Fruit fly (Drosophila melanogaster) whole organism, prepupa: ENCODE measurements around the gene e.

Experiments
- Blimp-1 ChIP-seq: fragments of 200-800 bp; sonication (Bioruptor generic); optimal IDR thresholded peaks from 3 replicates; lab custom pipeline; 2017; ENCODE audit warnings: missing biosample characterization, missing genetic modification characterization, mild to moderate bottlenecking, moderate library complexity, missing genetic modification reagents
- CG10631 ChIP-seq: fragments of 200-800 bp; sonication (Bioruptor generic); optimal IDR thresholded peaks from 2 replicates; lab custom pipeline; 2016; ENCODE audit warnings: missing biosample characterization, missing genetic modification characterization
- CG11294 ChIP-seq: fragments of 200-800 bp; sonication (Bioruptor generic); IDR thresholded peaks from 2 replicates; pipeline ENCODE4 v1.3.6; 2022; ENCODE audit warnings: missing biosample characterization, missing genetic modification characterization
- CG11762 ChIP-seq: fragments of 200-800 bp; sonication (Bioruptor generic); optimal IDR thresholded peaks from 3 replicates; lab custom pipeline; 2016; ENCODE audit warnings: missing biosample characterization, missing genetic modification characterization; ENCODE audit not compliant: insufficient read depth
- CG16779 ChIP-seq: fragments of 200-800 bp; sonication (Bioruptor generic); optimal IDR thresholded peaks from 3 replicates; lab custom pipeline; 2017; ENCODE audit warnings: missing biosample characterization, mild to moderate bottlenecking, missing genetic modification characterization
- CG3032 ChIP-seq: fragments of 200-800 bp; optimal IDR thresholded peaks from 2 replicates; lab custom pipeline; 2019; ENCODE audit warnings: missing biosample characterization, mild to moderate bottlenecking, missing genetic modification characterization, moderate library complexity
- CG32006 ChIP-seq: fragments of 200-800 bp; sonication (Bioruptor generic); optimal IDR thresholded peaks from 3 replicates; lab custom pipeline; 2017; ENCODE audit warnings: missing biosample characterization, mild to moderate bottlenecking, missing genetic modification characterization
- CG34406 ChIP-seq: fragments of 200-800 bp; sonication (Bioruptor generic); optimal IDR thresholded peaks from 3 replicates; lab custom pipeline; 2016; ENCODE audit warnings: missing biosample characterization, missing genetic modification characterization
- CG4318 ChIP-seq: fragments of 200-800 bp; sonication (Bioruptor generic); optimal IDR thresholded peaks from 3 replicates; lab custom pipeline; 2017; ENCODE audit warnings: missing biosample characterization, mild to moderate bottlenecking, missing genetic modification characterization
- CG6163 ChIP-seq: fragments of 200-800 bp; sonication (Bioruptor generic); IDR thresholded peaks from 3 replicates; pipeline ENCODE4 v1.3.6; 2022; ENCODE audit warnings: missing biosample characterization, missing genetic modification characterization
- CG6276 ChIP-seq: fragments of 200-800 bp; sonication (Bioruptor generic); optimal IDR thresholded peaks from 2 replicates; lab custom pipeline; 2017; ENCODE audit warnings: missing biosample characterization, mild to moderate bottlenecking, missing genetic modification characterization
- CG6792 ChIP-seq: fragments of 200-800 bp; sonication (Bioruptor generic); optimal IDR thresholded peaks from 3 replicates; lab custom pipeline; 2016; ENCODE audit warnings: missing biosample characterization, missing genetic modification characterization
- CG6808 ChIP-seq: fragments of 200-800 bp; sonication (Bioruptor generic); optimal IDR thresholded peaks from 3 replicates; lab custom pipeline; 2017; ENCODE audit warnings: missing biosample characterization, missing genetic modification characterization, mild to moderate bottlenecking, moderate library complexity, missing genetic modification reagents
- CG7368 ChIP-seq: fragments of 200-800 bp; sonication (Bioruptor generic); optimal IDR thresholded peaks from 3 replicates; lab custom pipeline; 2016; ENCODE audit warnings: missing biosample characterization, missing genetic modification characterization
- CG8119 ChIP-seq: fragments of 200-800 bp; sonication (Bioruptor generic); IDR thresholded peaks from 3 replicates; pipeline ENCODE4 v1.3.6; 2022; ENCODE audit warnings: missing biosample characterization, missing genetic modification characterization
- CG8319 ChIP-seq: fragments of 200-800 bp; sonication (Bioruptor generic); optimal IDR thresholded peaks from 3 replicates; lab custom pipeline; 2016; ENCODE audit warnings: missing biosample characterization, missing genetic modification characterization
- CG8632 ChIP-seq: fragments of 200-800 bp; sonication (Bioruptor generic); optimal IDR thresholded peaks from 3 replicates; lab custom pipeline; 2016; ENCODE audit warnings: missing biosample characterization, missing genetic modification characterization
- CG9139 ChIP-seq: fragments of 200-800 bp; sonication (Bioruptor generic); optimal IDR thresholded peaks from 3 replicates; lab custom pipeline; 2017; ENCODE audit warnings: missing biosample characterization, mild to moderate bottlenecking, missing genetic modification characterization
- Eip75B ChIP-seq: fragments of 200-800 bp; sonication (Bioruptor generic); optimal IDR thresholded peaks from 3 replicates; lab custom pipeline; 2016; ENCODE audit warnings: missing biosample characterization, missing genetic modification characterization
- Eip78C ChIP-seq: fragments of 200-800 bp; sonication (Bioruptor generic); peaks from one replicate; lab custom pipeline; 2016; ENCODE audit warnings: missing biosample characterization, missing genetic modification characterization
- Ets96B ChIP-seq: fragments of 200-800 bp; optimal IDR thresholded peaks from 2 replicates; lab custom pipeline; 2019; ENCODE audit warnings: missing biosample characterization, mild to moderate bottlenecking, missing genetic modification characterization, moderate library complexity
- Lpt ChIP-seq: fragments of 200-800 bp; sonication (Bioruptor generic); optimal IDR thresholded peaks from 3 replicates; lab custom pipeline; 2016; ENCODE audit warnings: missing biosample characterization, missing genetic modification characterization
- Met ChIP-seq: fragments of 200-800 bp; sonication (Bioruptor generic); optimal IDR thresholded peaks from 3 replicates; lab custom pipeline; 2016; ENCODE audit warnings: missing biosample characterization, missing genetic modification characterization
- OdsH ChIP-seq: fragments of 200-800 bp; sonication (Bioruptor generic); optimal IDR thresholded peaks from 3 replicates; lab custom pipeline; 2016; ENCODE audit warnings: missing biosample characterization, missing genetic modification characterization
- Sox102F ChIP-seq: fragments of 200-800 bp; sonication (Bioruptor generic); optimal IDR thresholded peaks from 2 replicates; lab custom pipeline; 2016; ENCODE audit warnings: missing biosample characterization, mild to moderate bottlenecking, missing genetic modification characterization
- Sox14 ChIP-seq: fragments of 200-800 bp; sonication (Bioruptor generic); optimal IDR thresholded peaks from 3 replicates; lab custom pipeline; 2016; ENCODE audit warnings: missing biosample characterization, missing genetic modification characterization
- Sox15 ChIP-seq: fragments of 200-800 bp; sonication (Bioruptor generic); optimal IDR thresholded peaks from 3 replicates; lab custom pipeline; 2016; ENCODE audit warnings: missing biosample characterization, missing genetic modification characterization
- achi ChIP-seq: fragments of 200-800 bp; sonication (Bioruptor generic); optimal IDR thresholded peaks from 3 replicates; lab custom pipeline; 2016; ENCODE audit warnings: missing biosample characterization, missing genetic modification characterization
- acj6 ChIP-seq: fragments of 200-800 bp; sonication (Bioruptor generic); optimal IDR thresholded peaks from 3 replicates; lab custom pipeline; 2016; ENCODE audit warnings: missing biosample characterization, missing genetic modification characterization
- cyc ChIP-seq: fragments of 200-800 bp; sonication (Bioruptor generic); optimal IDR thresholded peaks from 3 replicates; lab custom pipeline; 2016; ENCODE audit warnings: missing biosample characterization, missing genetic modification characterization
- dac ChIP-seq: fragments of 200-800 bp; sonication (Bioruptor generic); optimal IDR thresholded peaks from 2 replicates; lab custom pipeline; 2017; ENCODE audit warnings: missing biosample characterization, mild to moderate bottlenecking, missing genetic modification characterization
- dsx ChIP-seq: fragments of 200-800 bp; optimal IDR thresholded peaks from 3 replicates; lab custom pipeline; 2019; ENCODE audit warnings: missing biosample characterization, mild to moderate bottlenecking, missing genetic modification characterization, moderate library complexity; ENCODE audit not compliant: poor library complexity, severe bottlenecking
- eg ChIP-seq: fragments of 200-800 bp; sonication (Bioruptor generic); IDR thresholded peaks from 3 replicates; pipeline ENCODE4 v1.3.6; 2022; ENCODE audit warnings: missing biosample characterization, missing genetic modification characterization
- esn ChIP-seq: fragments of 200-800 bp; sonication (Bioruptor generic); optimal IDR thresholded peaks from 2 replicates; lab custom pipeline; 2016; ENCODE audit warnings: missing biosample characterization, mild to moderate bottlenecking, missing genetic modification characterization, moderate library complexity
- fd85E ChIP-seq: fragments of 200-800 bp; sonication (Bioruptor generic); optimal IDR thresholded peaks from 3 replicates; lab custom pipeline; 2016; ENCODE audit warnings: missing biosample characterization, missing genetic modification characterization
- fkh ChIP-seq: fragments of 200-800 bp; sonication (Bioruptor generic); optimal IDR thresholded peaks from 3 replicates; lab custom pipeline; 2017; ENCODE audit warnings: missing biosample characterization, mild to moderate bottlenecking, missing genetic modification characterization, moderate library complexity
- lz ChIP-seq: fragments of 200-800 bp; sonication (Bioruptor generic); optimal IDR thresholded peaks from 3 replicates; lab custom pipeline; 2016; ENCODE audit warnings: missing biosample characterization, missing genetic modification characterization
- salr ChIP-seq, 2 experiments: fragments of 200-800 bp; sonication (Bioruptor generic); optimal IDR thresholded peaks; 3 replicates each; lab custom pipeline; 2016 to 2018; ENCODE audit warnings: missing biosample characterization in 2 of 2, missing genetic modification characterization in 2 of 2, mild to moderate bottlenecking in 1 of 2
- spab ChIP-seq: fragments of 200-800 bp; sonication (Bioruptor generic); optimal IDR thresholded peaks from 2 replicates; lab custom pipeline; 2017; ENCODE audit warnings: missing biosample characterization, mild to moderate bottlenecking, missing genetic modification characterization, missing genetic modification reagents
- svp ChIP-seq: fragments of 200-800 bp; sonication (Bioruptor generic); peaks from one replicate; lab custom pipeline; 2016; ENCODE audit warnings: missing biosample characterization, missing genetic modification characterization
- topi ChIP-seq: fragments of 200-800 bp; sonication (Bioruptor generic); optimal IDR thresholded peaks from 3 replicates; lab custom pipeline; 2016; ENCODE audit warnings: missing biosample characterization, missing genetic modification characterization

The e gene

DNA sequence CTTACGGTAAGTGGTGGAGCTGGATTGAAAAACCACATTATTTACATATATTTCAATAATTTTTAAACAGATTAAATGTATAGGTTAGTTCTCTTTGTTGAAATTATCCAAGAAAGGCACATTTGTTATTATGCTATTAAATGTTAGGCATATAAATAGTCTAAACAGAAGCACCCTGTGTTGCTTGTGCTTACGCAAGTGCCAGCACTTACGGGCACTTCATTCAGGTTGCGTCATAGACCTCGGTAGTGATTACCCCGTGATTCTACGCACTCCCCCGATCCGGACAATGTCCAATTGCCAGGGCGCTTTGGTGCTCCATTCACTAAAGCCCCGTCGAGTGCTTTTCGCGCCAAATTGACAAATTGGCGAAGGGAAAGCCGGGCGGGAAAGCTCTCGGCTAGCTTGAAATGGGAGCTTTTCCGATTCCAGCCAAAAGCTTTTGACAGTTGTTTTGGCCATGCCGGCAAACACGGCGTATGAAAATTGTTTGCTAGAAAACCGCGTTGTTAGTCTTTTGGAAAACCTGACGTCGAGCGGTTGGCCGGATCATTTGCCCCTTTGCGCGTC lies 9.6 kb upstream of the e start, which contains the start of gene ETHR (continued):
- TF ChIP-seq dac (GFP tag; lab: Kevin White, UChicago) (no peak), CG32006 (peak; percentile 8), Ets96B (tag; lab: Kevin White, UChicago) (no peak), CG7368 (GFP tag; lab: Kevin White, UChicago) (no peak), Eip78C (GFP tag; lab: Kevin White, UChicago) (peak; percentile 84), Met (GFP tag; lab: Kevin White, UChicago) (peak; percentile 4), CG8119 (GFP tag; lab: Robert Waterston, UW) (peak; percentile 31; the same call in 1 of the 3 replicates), svp (GFP tag; lab: Kevin White, UChicago) (no peak), CG34406 (peak; percentile 28), CG16779 (tag; lab: Kevin White, UChicago) (peak; percentile 86), CG6163 (GFP tag; lab: Robert Waterston, UW) (peak; percentile 50; the same call in 2 of the 3 replicates)

DNA sequence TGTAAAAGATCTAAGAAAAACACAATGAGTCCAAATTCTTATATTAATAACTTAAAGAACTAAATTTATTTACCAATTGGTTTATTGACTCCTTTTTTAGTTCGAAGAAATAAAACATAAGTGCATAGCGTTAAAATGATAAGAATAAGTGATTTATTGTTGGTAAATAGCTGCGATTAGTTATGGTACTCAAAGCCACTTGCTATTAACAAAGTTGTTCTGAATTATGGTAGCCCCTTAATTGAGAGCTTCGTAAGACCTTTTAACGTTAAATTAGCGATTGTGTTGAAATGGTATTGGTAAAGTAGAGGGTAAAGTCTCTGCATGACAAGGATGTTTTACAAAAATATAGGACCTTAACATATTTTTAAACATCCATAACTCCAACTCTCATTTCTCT lies 8.9 kb upstream of the e start:
- TF ChIP-seq CG10631 (GFP tag; lab: Kevin White, UChicago), result no peak
- TF ChIP-seq Ets96B (tag; lab: Kevin White, UChicago), result no peak
- TF ChIP-seq Sox102F (GFP tag; lab: Kevin White, UChicago), result no peak
- no peak for TF ChIP-seq Blimp-1 (GFP tag; lab: Kevin White, UChicago)
- no peak for TF ChIP-seq CG7368 (GFP tag; lab: Kevin White, UChicago)

- no peak for TF ChIP-seq CG8319 (GFP tag; lab: Kevin White, UChicago)
- TF ChIP-seq CG6808 (GFP tag; lab: Kevin White, UChicago), result no peak
- TF ChIP-seq Eip75B (GFP tag; lab: Kevin White, UChicago), result no peak
- no peak for TF ChIP-seq eg
- TF ChIP-seq Lpt (GFP tag; lab: Kevin White, UChicago), result no peak
Measured at dm6 chr3R:21242318-21242717, 5.3 kb upstream of the e start, which contains the start of gene CG5892. CG5892 (plus strand) TSS chr3R:21242618.

dm6 chr3R:21241332-21241731 lies 4.4 kb upstream of the e start:
- TF ChIP-seq salr (GFP tag; optimal IDR thresholded peaks at IDR 0.05; lab: Kevin White, UChicago) (no peak), Sox14 (GFP tag; lab: Kevin White, UChicago) (no peak), CG6276 (GFP tag; lab: Kevin White, UChicago) (no peak), svp (GFP tag; lab: Kevin White, UChicago) (no peak), CG11294 (GFP tag; lab: Robert Waterston, UW) (no peak), CG8632 (no peak), CG11762 (GFP tag; lab: Kevin White, UChicago) (no peak), Lpt (GFP tag; lab: Kevin White, UChicago) (no peak), dsx (GFP tag; lab: Kevin White, UChicago) (no peak), CG10631 (GFP tag; lab: Kevin White, UChicago) (no peak), achi (GFP tag; lab: Kevin White, UChicago) (no peak), fd85E (GFP tag; lab: Kevin White, UChicago) (no peak), CG9139 (GFP tag; lab: Kevin White, UChicago) (no peak), Sox102F (GFP tag; lab: Kevin White, UChicago) (no peak)
- TF ChIP-seq, all 60 proteins: peak for 0

- TF ChIP-seq cyc (peak; percentile 10), Lpt (GFP tag; lab: Kevin White, UChicago) (peak; percentile 43), CG11762 (GFP tag; lab: Kevin White, UChicago) (no peak), Eip78C (GFP tag; lab: Kevin White, UChicago) (no peak), Sox14 (GFP tag; lab: Kevin White, UChicago) (peak; percentile 69), lz (peak; percentile 59), OdsH (GFP tag; lab: Kevin White, UChicago) (no peak), CG8632 (peak; percentile 44), CG6808 (GFP tag; lab: Kevin White, UChicago) (no peak), acj6 (GFP tag; lab: Kevin White, UChicago) (peak; percentile 56), CG3032 (tag; lab: Kevin White, UChicago) (no peak), fd85E (GFP tag; lab: Kevin White, UChicago) (no peak), CG6792 (GFP tag; lab: Kevin White, UChicago) (peak; percentile 47), CG34406 (peak; percentile 50), fkh (peak; percentile 89), CG8119 (GFP tag; lab: Robert Waterston, UW) (peak; percentile 65; the same call in 1 of the 3 replicates), CG6163 (GFP tag; lab: Robert Waterston, UW) (peak; percentile 59; the same call in 1 of the 3 replicates), salr (GFP tag; optimal IDR thresholded peaks at IDR 0.05; lab: Kevin White, UChicago) (no peak), Sox15 (GFP tag; lab: Kevin White, UChicago) (no peak), topi (GFP tag; lab: Kevin White, UChicago) (peak; percentile 62), spab (GFP tag; lab: Kevin White, UChicago) (no peak), CG4318 (GFP tag; lab: Kevin White, UChicago) (no peak), esn (GFP tag; lab: Kevin White, UChicago) (peak; percentile 67)
Measured at dm6 chr3R:21224230-21224629, 12.7 kb downstream of the e start.
